Worm (Caenorhabditis elegans): ENCODE results near the gene lat-1.

The lat-1 gene

DNA sequence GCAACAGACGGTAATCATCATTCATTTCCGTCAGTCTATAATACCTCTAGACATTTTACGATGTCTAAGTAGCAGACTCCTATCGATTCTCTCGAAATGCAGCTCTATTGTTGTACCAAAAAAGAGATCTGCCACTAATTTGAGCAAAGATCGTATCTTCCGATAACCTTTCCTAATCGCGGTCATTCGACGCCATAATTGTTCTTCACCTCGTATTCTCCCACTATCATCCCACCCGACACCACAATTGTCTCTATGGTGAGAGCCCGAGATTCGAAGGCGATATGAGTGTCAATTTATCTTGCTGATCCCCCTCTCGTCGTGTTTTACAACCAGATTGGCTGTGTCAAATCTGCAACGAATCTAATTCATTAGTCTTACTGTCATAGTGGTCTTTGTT is 1.2 kb upstream of the lat-1 start:
- no peak for TF ChIP-seq aptf-2 (GFP tag; conservative IDR thresholded peaks at IDR 0.05)
- no peak for TF ChIP-seq hsf-1 (GFP tag; IDR thresholded peaks at IDR 0.05)
- no peak for TF ChIP-seq mel-28 (tag; optimal IDR thresholded peaks at IDR 0.05; ENCODE audit: borderline replicate concordance)
- TF ChIP-seq hrde-1 (tag; optimal IDR thresholded peaks at IDR 0.05; ENCODE audit: borderline replicate concordance) = no peak
- no peak for TF ChIP-seq sdz-38 (tag; optimal IDR thresholded peaks at IDR 0.05)
- no peak for TF ChIP-seq Y95B8A.8 (GFP tag; IDR thresholded peaks at IDR 0.05)
- no peak for TF ChIP-seq snpc-4 (GFP tag; optimal IDR thresholded peaks at IDR 0.05)
- no peak for TF ChIP-seq snpc-4 (tag; optimal IDR thresholded peaks at IDR 0.05)
- no peak for TF ChIP-seq F33H1.4 (GFP tag; IDR thresholded peaks at IDR 0.05)
- no peak for TF ChIP-seq rec-8 (tag; optimal IDR thresholded peaks at IDR 0.05)
- no peak for TF ChIP-seq lsl-1 (GFP tag; optimal IDR thresholded peaks at IDR 0.05)
- no peak for TF ChIP-seq F23B12.7 (tag; optimal IDR thresholded peaks at IDR 0.05; ENCODE audit: insufficient read depth)
- no peak for TF ChIP-seq ama-1 (optimal IDR thresholded peaks at IDR 0.05)
- no peak for TF ChIP-seq ama-1 (GFP tag; optimal IDR thresholded peaks at IDR 0.05)
- TF ChIP-seq lin-40 (tag; optimal IDR thresholded peaks at IDR 0.05) = no peak
- TF ChIP-seq ceh-100 (GFP tag; IDR thresholded peaks at IDR 0.05) = no peak

DNA sequence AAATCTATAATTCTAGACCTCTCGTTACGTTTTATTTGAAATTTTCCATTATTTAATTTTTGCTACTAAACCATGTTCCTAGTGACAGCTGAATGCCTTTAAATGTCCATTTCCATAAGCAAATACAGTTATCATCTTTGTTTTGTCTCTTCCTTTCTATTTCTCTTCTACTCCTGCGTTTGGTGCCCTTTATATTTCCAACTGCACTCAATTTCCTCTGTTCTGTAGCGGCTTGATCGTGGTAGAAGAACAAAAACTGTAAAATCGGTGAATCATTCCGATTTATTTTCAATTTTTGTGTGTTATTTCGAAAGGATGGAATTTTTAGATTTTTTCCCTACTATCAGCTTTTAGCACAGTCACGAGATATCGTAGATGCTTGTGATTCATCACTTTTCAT is 746 bp upstream of the lat-1 start:
- TF ChIP-seq nfya-1 (tag; optimal IDR thresholded peaks at IDR 0.05; ENCODE audit: borderline replicate concordance, insufficient read depth) (no peak), ceh-40 (GFP tag; IDR thresholded peaks at IDR 0.05) (no peak), cebp-1 (GFP tag; IDR thresholded peaks at IDR 0.05) (no peak), cebp-1 (tag; optimal IDR thresholded peaks at IDR 0.05) (no peak), lin-26 (GFP tag; IDR thresholded peaks at IDR 0.05) (no peak), nhr-90 (tag; optimal IDR thresholded peaks at IDR 0.05) (no peak), nhr-80 (tag; optimal IDR thresholded peaks at IDR 0.05) (peak; percentile 55)

- TF ChIP-seq ceh-100 (GFP tag; IDR thresholded peaks at IDR 0.05) (no peak), dox-1 (GFP tag; IDR thresholded peaks at IDR 0.05) (no peak), zim-3 (tag; optimal IDR thresholded peaks at IDR 0.05) (no peak), efl-1 (GFP tag; optimal IDR thresholded peaks at IDR 0.05) (no peak), madf-3 (GFP tag; IDR thresholded peaks at IDR 0.05) (no peak), cebp-1 (GFP tag; IDR thresholded peaks at IDR 0.05) (no peak), cebp-1 (tag; optimal IDR thresholded peaks at IDR 0.05) (no peak), let-526 (GFP tag; IDR thresholded peaks at IDR 0.05) (no peak), F57A8.1 (GFP tag; optimal IDR thresholded peaks at IDR 0.05) (no peak), sdz-38 (tag; optimal IDR thresholded peaks at IDR 0.05) (no peak), B0035.1 (tag; optimal IDR thresholded peaks at IDR 0.05) (no peak), ztf-22 (GFP tag; optimal IDR thresholded peaks at IDR 0.05) (no peak), F57C9.4 (tag; optimal IDR thresholded peaks at IDR 0.05) (no peak), F23B12.7 (tag; optimal IDR thresholded peaks at IDR 0.05; ENCODE audit: insufficient read depth) (no peak), lin-40 (tag; optimal IDR thresholded peaks at IDR 0.05) (no peak), ekl-4 (GFP tag; IDR thresholded peaks at IDR 0.05) (no peak)
Measured at ce11 chrII:8897244-8897643, 603 bp downstream of the lat-1 start.

DNA sequence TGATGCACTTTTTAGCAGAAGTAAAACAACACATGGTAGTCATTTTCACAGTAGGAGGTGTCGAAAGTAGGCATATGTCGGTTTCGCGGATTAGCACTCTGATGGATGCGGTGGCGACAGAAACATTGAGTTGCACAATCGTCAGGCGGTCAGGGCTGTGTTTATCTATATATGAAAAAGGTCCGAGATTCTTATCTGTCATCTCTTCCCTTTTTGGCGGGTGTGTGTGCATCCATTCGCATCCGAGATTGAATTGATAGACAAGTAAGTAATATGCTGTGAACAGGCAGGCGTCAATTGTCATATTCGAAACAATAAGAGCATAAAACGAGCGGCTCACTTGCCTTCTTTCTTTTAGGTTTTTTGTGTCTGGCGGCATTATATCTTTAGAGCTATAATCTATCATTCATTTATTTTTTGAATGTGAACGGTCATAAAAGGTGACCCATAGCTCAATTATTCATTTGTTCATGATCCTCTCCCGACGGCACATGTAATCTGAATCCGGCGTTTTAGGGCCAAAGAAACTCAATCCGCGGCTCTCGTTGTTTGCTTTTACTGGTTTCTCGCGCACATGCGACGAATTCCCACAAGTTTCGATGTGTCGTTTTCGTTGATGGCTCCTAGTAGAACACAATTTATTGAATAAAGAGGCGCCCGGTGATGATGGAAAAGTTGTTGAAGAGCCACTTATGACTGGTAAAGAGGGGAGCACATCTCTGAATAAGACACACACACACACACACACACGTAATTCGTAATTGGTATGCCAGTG is 2.1 kb downstream of the lat-1 start:
- no peak for TF ChIP-seq ceh-100 (GFP tag; IDR thresholded peaks at IDR 0.05)
- TF ChIP-seq nhr-90 (tag; optimal IDR thresholded peaks at IDR 0.05) = no peak
- TF ChIP-seq ztf-22 (GFP tag; optimal IDR thresholded peaks at IDR 0.05) = no peak
- TF ChIP-seq sdz-38 (tag; optimal IDR thresholded peaks at IDR 0.05) = no peak
- TF ChIP-seq ztf-26 (tag; optimal IDR thresholded peaks at IDR 0.05) = no peak
- no peak for TF ChIP-seq rec-8 (tag; optimal IDR thresholded peaks at IDR 0.05)
- no peak for TF ChIP-seq hlh-12 (tag; optimal IDR thresholded peaks at IDR 0.05)
- no peak for TF ChIP-seq Y53F4B.3 (GFP tag; IDR thresholded peaks at IDR 0.05)
- no peak for TF ChIP-seq tbx-9 (tag; optimal IDR thresholded peaks at IDR 0.05; ENCODE audit: borderline replicate concordance)
- TF ChIP-seq athp-1 (tag; optimal IDR thresholded peaks at IDR 0.05) = no peak
- no peak for TF ChIP-seq mxl-1 (tag; optimal IDR thresholded peaks at IDR 0.05)

All from whole organism, young adult.